Worm (Caenorhabditis elegans) whole organism, young adult: ENCODE measurements around the gene F52H2.5.
A peak's percentile ranks its signal among the peaks of the same experiment; 100 is the strongest.

ENCODE experiments used
- D2030.7 ChIP-seq: fragments of 200-800 bp; sonication (Bioruptor generic); IDR thresholded peaks from 2 replicates; pipeline ENCODE4 v1.3.6; 2022; ENCODE audit warnings: missing genetic modification reagents, missing genetic modification characterization, missing compliant biosample characterization
- F23B12.7 ChIP-seq: sonication (generic microtip); optimal IDR thresholded peaks from 2 replicates; lab custom pipeline; 2017; ENCODE audit warnings: missing genetic modification characterization, mild to moderate bottlenecking, missing compliant biosample characterization, antibody characterized with exemption, moderate library complexity; ENCODE audit not compliant: insufficient read depth
- F52B5.7 ChIP-seq: sonication (generic microtip); optimal IDR thresholded peaks from 2 replicates; lab custom pipeline; 2016; ENCODE audit warnings: mild to moderate bottlenecking, missing genetic modification characterization, missing compliant biosample characterization
- F57A8.1 ChIP-seq: fragments of 200-800 bp; sonication (Bioruptor generic); optimal IDR thresholded peaks from 2 replicates; lab custom pipeline; 2018; ENCODE audit warnings: mild to moderate bottlenecking, missing genetic modification characterization, moderate library complexity, missing compliant biosample characterization
- F57C9.4 ChIP-seq: sonication (generic microtip); optimal IDR thresholded peaks from 2 replicates; lab custom pipeline; 2017; ENCODE audit warnings: mild to moderate bottlenecking, missing genetic modification characterization, missing compliant biosample characterization
- T07F8.4 ChIP-seq: sonication (generic microtip); optimal IDR thresholded peaks from 2 replicates; lab custom pipeline; 2016; ENCODE audit warnings: mild to moderate bottlenecking, missing genetic modification characterization, moderate library complexity, missing compliant biosample characterization
- Y53F4B.3 ChIP-seq: fragments of 200-800 bp; sonication (Bioruptor generic); IDR thresholded peaks from 2 replicates; pipeline ENCODE4 v1.3.6; 2022; ENCODE audit warnings: missing genetic modification reagents, missing genetic modification characterization, missing compliant biosample characterization
- Y53G8AR.9 ChIP-seq: fragments of 200-800 bp; sonication (Bioruptor generic); conservative IDR thresholded peaks from 2 replicates; pipeline ENCODE4 v1.3.6; 2022; ENCODE audit warnings: missing genetic modification reagents, missing genetic modification characterization, missing compliant biosample characterization
- ZK185.1 ChIP-seq: sonication (generic microtip); optimal IDR thresholded peaks from 2 replicates; lab custom pipeline; 2016; ENCODE audit warnings: mild to moderate bottlenecking, missing genetic modification characterization, missing compliant biosample characterization; ENCODE audit not compliant: poor library complexity, severe bottlenecking
- akir-1 ChIP-seq: fragments of 200-800 bp; sonication (Bioruptor generic); optimal IDR thresholded peaks from 2 replicates; lab custom pipeline; 2018; ENCODE audit warnings: mild to moderate bottlenecking, missing genetic modification characterization, moderate library complexity, missing compliant biosample characterization
- aptf-2 ChIP-seq: fragments of 200-800 bp; sonication (Bioruptor generic); conservative IDR thresholded peaks from 2 replicates; pipeline ENCODE4 v1.3.6; 2022; ENCODE audit warnings: missing genetic modification reagents, missing genetic modification characterization, missing compliant biosample characterization
- attf-3 ChIP-seq: fragments of 200-800 bp; sonication (Bioruptor generic); conservative IDR thresholded peaks from 2 replicates; pipeline ENCODE4 v1.3.6; 2022; ENCODE audit warnings: missing genetic modification reagents, missing genetic modification characterization, missing compliant biosample characterization
- attf-5 ChIP-seq: fragments of 200-800 bp; sonication (Bioruptor generic); optimal IDR thresholded peaks from 2 replicates; lab custom pipeline; 2018; ENCODE audit warnings: mild to moderate bottlenecking, missing genetic modification characterization, missing compliant biosample characterization
- bed-1 ChIP-seq: fragments of 200-800 bp; sonication (Bioruptor generic); IDR thresholded peaks from 2 replicates; pipeline ENCODE4 v1.3.6; 2022; ENCODE audit warnings: missing genetic modification reagents, missing genetic modification characterization, missing compliant biosample characterization
- ccch-3 ChIP-seq: fragments of 200-800 bp; sonication (Bioruptor generic); optimal IDR thresholded peaks from 2 replicates; lab custom pipeline; 2018; ENCODE audit warnings: mild to moderate bottlenecking, missing genetic modification characterization, missing compliant biosample characterization
- cebp-1 ChIP-seq, 2 experiments: fragments of 200-800 bp in 1 of 2; sonication (Bioruptor generic) in 1 of 2; sonication (generic microtip) in 1 of 2; IDR thresholded peaks in 1 of 2; optimal IDR thresholded peaks in 1 of 2; 2 replicates each; pipeline versions ENCODE4 v1.3.6 to Lab custom; 2017 to 2022; ENCODE audit warnings: missing compliant biosample characterization in 2 of 2, missing genetic modification characterization in 2 of 2, mild to moderate bottlenecking in 1 of 2, missing genetic modification reagents in 1 of 2, moderate library complexity in 1 of 2
- chd-7 ChIP-seq: sonication (generic microtip); optimal IDR thresholded peaks from 2 replicates; lab custom pipeline; 2016; ENCODE audit warnings: mild to moderate bottlenecking, missing genetic modification characterization, moderate library complexity, missing compliant biosample characterization
- dpl-1 ChIP-seq: fragments of 150-350 bp; optimal IDR thresholded peaks from 2 replicates; lab custom pipeline; 2014; ENCODE audit warnings: missing biosample characterization, missing genetic modification reagents, missing genetic modification characterization
- egrh-3 ChIP-seq: fragments of 200-800 bp; sonication (Bioruptor generic); IDR thresholded peaks from 2 replicates; pipeline ENCODE4 v1.3.6; 2022; ENCODE audit warnings: missing genetic modification reagents, missing genetic modification characterization, missing compliant biosample characterization
- hsf-1 ChIP-seq: fragments of 200-800 bp; sonication (Bioruptor generic); IDR thresholded peaks from 2 replicates; pipeline ENCODE4 v1.3.6; 2022; ENCODE audit warnings: missing genetic modification reagents, missing genetic modification characterization, missing compliant biosample characterization
- lsy-27 ChIP-seq: sonication (generic microtip); optimal IDR thresholded peaks from 2 replicates; lab custom pipeline; 2017; ENCODE audit warnings: missing genetic modification characterization, mild to moderate bottlenecking, missing compliant biosample characterization, antibody characterized with exemption, missing genotype, borderline replicate concordance; ENCODE audit not compliant: insufficient read depth
- madf-6 ChIP-seq: fragments of 200-800 bp; sonication (Bioruptor generic); IDR thresholded peaks from 2 replicates; pipeline ENCODE4 v1.3.6; 2022; ENCODE audit warnings: missing genetic modification reagents, missing genetic modification characterization, missing compliant biosample characterization
- madf-8 ChIP-seq: fragments of 200-800 bp; sonication (Bioruptor generic); conservative IDR thresholded peaks from 2 replicates; pipeline ENCODE4 v1.3.6; 2022; ENCODE audit warnings: missing genetic modification reagents, missing genetic modification characterization, missing compliant biosample characterization
- mes-4 ChIP-seq: sonication (generic microtip); optimal IDR thresholded peaks from 2 replicates; lab custom pipeline; 2016; ENCODE audit warnings: missing genotype, missing genetic modification characterization, missing compliant biosample characterization
- mxl-1 ChIP-seq: sonication (generic microtip); optimal IDR thresholded peaks from 2 replicates; lab custom pipeline; 2016; ENCODE audit warnings: missing genetic modification characterization, missing compliant biosample characterization
- nfyb-1 ChIP-seq: fragments of 200-800 bp; sonication (Bioruptor generic); IDR thresholded peaks from 2 replicates; pipeline ENCODE4 v1.3.6; 2022; ENCODE audit warnings: missing genetic modification reagents, missing genetic modification characterization, missing compliant biosample characterization
- nhr-27 ChIP-seq: fragments of 200-800 bp; sonication (Bioruptor generic); optimal IDR thresholded peaks from 2 replicates; lab custom pipeline; 2018; ENCODE audit warnings: mild to moderate bottlenecking, missing genetic modification characterization, moderate library complexity, missing compliant biosample characterization
- nhr-80 ChIP-seq: sonication (generic microtip); optimal IDR thresholded peaks from 2 replicates; lab custom pipeline; 2016; ENCODE audit warnings: missing genetic modification characterization, missing compliant biosample characterization
- pbrm-1 ChIP-seq: fragments of 200-800 bp; sonication (Bioruptor generic); IDR thresholded peaks from 2 replicates; pipeline ENCODE4 v1.3.6; 2022; ENCODE audit warnings: missing genetic modification reagents, missing genetic modification characterization, missing compliant biosample characterization
- sdz-38 ChIP-seq: sonication (generic microtip); optimal IDR thresholded peaks from 2 replicates; lab custom pipeline; 2016; ENCODE audit warnings: missing genotype, missing genetic modification characterization, missing compliant biosample characterization
- snpc-1.1 ChIP-seq: sonication (generic microtip); optimal IDR thresholded peaks from 2 replicates; lab custom pipeline; 2017; ENCODE audit warnings: missing genetic modification characterization, mild to moderate bottlenecking, missing compliant biosample characterization, antibody characterized with exemption, moderate library complexity, missing genotype, missing genetic modification reagents; ENCODE audit not compliant: insufficient read depth
- snpc-4 ChIP-seq, 5 experiments: fragments of 150-350 bp in 1 of 5; sonication (generic microtip) in 4 of 5; optimal IDR thresholded peaks; 2 replicates each; lab custom pipeline; 2014 to 2018; ENCODE audit warnings: missing genetic modification characterization in 5 of 5, missing biosample characterization in 3 of 5, antibody characterized with exemption in 2 of 5, mild to moderate bottlenecking in 2 of 5, missing compliant biosample characterization in 2 of 5, missing genotype in 2 of 5, moderate library complexity in 2 of 5, missing genetic modification reagents in 1 of 5
- tlf-1 ChIP-seq: fragments of 200-800 bp; sonication (Bioruptor generic); optimal IDR thresholded peaks from 2 replicates; lab custom pipeline; 2018; ENCODE audit warnings: mild to moderate bottlenecking, missing genetic modification characterization, missing compliant biosample characterization
- zfh-2 ChIP-seq: fragments of 200-800 bp; sonication (Bioruptor generic); conservative IDR thresholded peaks from 2 replicates; pipeline ENCODE4 v1.3.6; 2022; ENCODE audit warnings: missing genetic modification reagents, missing genetic modification characterization, missing compliant biosample characterization
- zim-3 ChIP-seq: sonication (generic microtip); optimal IDR thresholded peaks from 2 replicates; lab custom pipeline; 2017; ENCODE audit warnings: mild to moderate bottlenecking, missing genetic modification characterization, moderate library complexity, missing compliant biosample characterization
- ztf-22 ChIP-seq: fragments of 200-800 bp; sonication (Bioruptor generic); optimal IDR thresholded peaks from 2 replicates; lab custom pipeline; 2018; ENCODE audit warnings: mild to moderate bottlenecking, missing genetic modification characterization, moderate library complexity, missing compliant biosample characterization
- ztf-25 ChIP-seq: fragments of 200-800 bp; sonication (Bioruptor generic); IDR thresholded peaks from 2 replicates; pipeline ENCODE4 v1.3.6; 2022; ENCODE audit warnings: missing genetic modification reagents, missing genetic modification characterization, missing compliant biosample characterization

F52H2.5 gene

DNA sequence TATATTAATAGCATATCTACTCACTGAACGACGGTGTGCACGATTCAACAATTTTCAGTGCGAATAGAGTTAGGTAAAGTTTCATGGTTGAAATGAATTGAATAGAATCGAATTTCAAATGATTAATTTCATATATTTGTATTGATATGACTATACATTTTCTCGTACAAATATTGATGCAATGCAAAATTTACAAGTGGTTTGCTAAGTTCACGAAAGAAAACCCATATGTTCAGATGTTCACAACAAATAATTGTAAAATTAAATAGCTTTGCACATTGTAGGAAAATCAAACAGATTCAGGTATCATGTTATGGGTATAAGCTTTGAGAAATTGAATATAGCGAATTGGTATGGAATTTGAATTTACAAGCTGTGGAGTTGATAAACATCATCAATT is 25.8 kb upstream of the F52H2.5 start, which contains the start of gene H01M10.2:
Gene H01M10.2, minus strand, starts transcription at position 101 of the 400 bp plus-strand sequence.
- TF ChIP-seq attf-5 (GFP tag; lab: Kevin White, UChicago) (no peak), Y53G8AR.9 (GFP tag; lab: Robert Waterston, UW) (no peak), Y53F4B.3 (GFP tag; lab: Robert Waterston, UW) (no peak), ztf-25 (no peak), pbrm-1 (no peak), hsf-1 (no peak), mes-4 (no peak), zfh-2 (GFP tag; lab: Robert Waterston, UW) (no peak), ccch-3 (GFP tag; lab: Kevin White, UChicago) (no peak), mxl-1 (tag; lab: Kevin White, UChicago) (no peak), aptf-2 (no peak), T07F8.4 (tag; lab: Kevin White, UChicago) (no peak), akir-1 (no peak), bed-1 (GFP tag; lab: Robert Waterston, UW) (no peak)

DNA sequence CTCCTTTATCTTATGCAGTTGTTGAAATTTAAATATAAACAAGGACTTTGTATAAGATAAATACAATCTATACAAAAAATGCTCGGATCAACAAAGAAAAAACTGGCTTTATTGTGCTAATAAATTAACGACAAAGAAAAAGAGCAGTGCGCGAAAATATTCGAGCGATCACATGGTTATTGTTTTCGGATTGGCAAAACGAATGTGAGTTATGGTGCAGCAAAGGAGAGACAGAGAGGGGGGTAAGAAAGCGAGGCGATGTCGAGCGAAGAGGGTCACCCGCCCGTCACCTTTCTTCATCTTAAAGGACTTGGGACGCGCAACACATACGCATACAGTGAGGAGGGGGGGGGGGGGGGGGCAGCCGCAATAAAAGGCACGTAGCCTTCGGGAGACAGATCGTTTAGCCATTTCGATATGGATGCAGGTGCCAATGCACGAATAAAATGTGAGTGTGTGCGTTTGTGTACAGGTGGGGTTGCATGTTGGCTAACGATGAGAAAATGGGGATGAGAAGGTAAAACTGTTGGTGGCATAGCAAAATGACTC is 23.3 kb upstream of the F52H2.5 start:
- TF ChIP-seq ztf-22 (GFP tag; lab: Kevin White, UChicago) (no peak), ztf-25 (0 out of 2 replicates have a peak, but pooled peaks have one; percentile 26), hsf-1 (no peak), egrh-3 (GFP tag; lab: Robert Waterston, UW) (peak; percentile 18; the same call in 1 of the 2 replicates)

DNA sequence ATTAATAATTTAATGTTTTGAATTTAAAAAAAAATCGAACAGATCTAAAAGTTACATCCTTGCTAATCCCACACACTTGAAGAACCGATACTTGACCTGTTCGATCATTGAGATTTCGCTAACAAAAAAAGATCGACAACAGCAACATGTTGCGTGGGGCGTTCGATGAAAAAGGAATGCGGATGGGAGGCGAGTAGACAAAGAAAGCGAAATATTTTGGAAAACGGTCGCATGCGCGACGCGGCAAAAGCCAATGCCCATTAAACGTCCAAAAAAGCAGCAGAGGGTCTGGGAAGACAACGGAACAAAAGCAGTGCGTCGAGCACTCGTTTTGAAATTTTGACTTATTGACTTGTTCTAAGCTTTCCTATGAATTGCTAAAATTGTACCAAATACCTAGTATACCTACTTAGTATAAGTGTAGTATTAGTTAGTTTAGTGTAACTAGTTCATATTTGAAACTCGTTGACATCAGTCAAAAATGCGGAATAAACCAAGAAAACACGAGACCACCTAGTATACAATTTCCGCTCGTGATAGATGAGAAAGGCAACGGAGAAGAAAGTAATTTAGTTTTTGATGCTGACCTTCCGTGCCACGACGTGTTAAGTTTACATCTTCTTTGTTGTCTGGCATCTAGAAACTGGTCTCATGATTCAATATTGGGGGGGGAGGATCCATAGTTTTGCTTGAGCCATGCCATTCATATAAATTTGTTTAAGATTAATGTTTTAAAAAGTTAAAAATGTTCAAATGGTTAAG is 22.1 kb upstream of the F52H2.5 start:
- TF ChIP-seq attf-3 (GFP tag; lab: Robert Waterston, UW) (no peak), madf-8 (GFP tag; lab: Robert Waterston, UW) (no peak), cebp-1 (GFP tag; IDR thresholded peaks at IDR 0.05; lab: Robert Waterston, UW) (no peak), cebp-1 (tag; optimal IDR thresholded peaks at IDR 0.05; lab: Kevin White, UChicago) (no peak), sdz-38 (tag; lab: Kevin White, UChicago) (no peak), F57A8.1 (GFP tag; lab: Kevin White, UChicago) (no peak), F57C9.4 (tag; lab: Kevin White, UChicago) (no peak), chd-7 (tag; lab: Kevin White, UChicago) (no peak), zim-3 (tag; lab: Kevin White, UChicago) (no peak), snpc-4 (GFP tag; optimal IDR thresholded peaks at IDR 0.05; lab: Kevin White, UChicago) (no peak), snpc-4 (tag; optimal IDR thresholded peaks at IDR 0.05; lab: Kevin White, UChicago) (no peak)

DNA sequence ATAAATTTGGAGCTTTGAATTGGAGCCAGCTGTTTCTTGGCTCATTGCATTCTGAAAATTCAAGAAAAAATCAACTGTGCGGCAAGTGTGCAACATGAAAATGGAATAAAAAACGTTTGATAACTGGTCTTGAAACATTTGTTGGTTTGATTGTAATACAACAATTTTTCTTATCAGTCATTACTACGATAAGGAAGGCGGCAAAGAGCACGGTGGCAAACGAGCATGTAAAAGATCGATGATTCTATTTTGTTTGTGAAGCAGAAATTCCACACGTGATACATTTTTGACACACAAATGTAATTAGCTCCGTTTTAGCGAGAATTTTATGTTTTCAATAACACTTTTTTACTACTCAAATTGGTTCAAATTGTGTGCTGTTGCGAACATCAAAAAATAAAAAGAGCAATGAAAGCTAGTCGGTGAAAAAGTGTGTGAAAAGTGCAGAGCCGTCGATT is 20.7 kb upstream of the F52H2.5 start, which contains the start of gene H01M10.1:
Gene H01M10.1, minus strand, starts transcription at position 51 of the 458 bp plus-strand sequence.
- peak; percentile 76 for TF ChIP-seq nhr-80 (tag; lab: Kevin White, UChicago)
- no peak for TF ChIP-seq D2030.7 (GFP tag; lab: Robert Waterston, UW)

DNA sequence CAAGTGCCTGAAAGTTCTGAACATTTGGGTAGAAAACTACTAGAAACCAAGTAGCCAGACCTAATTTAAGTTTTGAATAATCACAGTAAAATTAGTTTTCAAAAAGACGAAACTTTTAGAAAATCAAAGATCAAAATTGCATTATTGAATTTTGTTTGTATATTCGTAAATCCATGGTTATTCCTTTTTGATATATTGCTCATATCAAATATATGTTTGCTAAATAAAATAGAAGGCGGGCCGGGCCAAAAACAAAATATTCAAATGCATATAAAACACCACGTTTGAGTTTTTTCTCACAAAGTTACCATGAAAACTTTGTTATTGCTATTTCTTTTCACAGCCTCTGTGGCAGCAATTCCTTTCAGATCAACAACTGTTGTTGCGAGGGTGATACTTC is 17.6 kb upstream of the F52H2.5 start, which contains the start of gene ttr-42:
Gene ttr-42, plus strand, starts transcription at position 301 of the 400 bp plus-strand sequence.
- TF ChIP-seq lsy-27 (tag; lab: Kevin White, UChicago), result no peak
- TF ChIP-seq snpc-4 (GFP tag; optimal IDR thresholded peaks at IDR 0.05; lab: Kevin White, UChicago), result no peak
- no peak for TF ChIP-seq snpc-4 (tag; optimal IDR thresholded peaks at IDR 0.05; lab: Kevin White, UChicago)
- TF ChIP-seq madf-6, result no peak
- TF ChIP-seq nhr-27, result no peak
- no peak for TF ChIP-seq ZK185.1 (tag; lab: Kevin White, UChicago)
- TF ChIP-seq nfyb-1, result no peak
- no peak for TF ChIP-seq D2030.7 (GFP tag; lab: Robert Waterston, UW)
- TF ChIP-seq Y53F4B.3 (GFP tag; lab: Robert Waterston, UW), result no peak
- no peak for TF ChIP-seq dpl-1
- TF ChIP-seq F52B5.7, result no peak
- no peak for TF ChIP-seq F23B12.7 (tag; lab: Kevin White, UChicago)
- no peak for TF ChIP-seq tlf-1 (GFP tag; lab: Kevin White, UChicago)
- no peak for TF ChIP-seq chd-7 (tag; lab: Kevin White, UChicago)
- TF ChIP-seq snpc-1.1 (tag; lab: Kevin White, UChicago), result no peak
- no peak for TF ChIP-seq ztf-25
